Worm (Caenorhabditis elegans): ENCODE data around the gene vps-45.

ce11 chrX:977958-978686, 3.5 kb upstream of the vps-45 start, which contains the start of gene abhd-3.2:
- TF ChIP-seq elt-3 (tag; optimal IDR thresholded peaks at IDR 0.05) (peak in 2 of 3 experiments; percentile 59 to 77), aly-2 (tag; optimal IDR thresholded peaks at IDR 0.05) (no peak), unc-39 (tag; optimal IDR thresholded peaks at IDR 0.05) (no peak), fkh-10 (GFP tag; optimal IDR thresholded peaks at IDR 0.05) (no peak)

Measured in whole organism, L3 larva.